Worm (Caenorhabditis elegans) whole organism, L2 larva: ENCODE measurements around the gene seu-1.
"Not testable (repeated sequence)": the region's sequence is repeated elsewhere in the genome, so short reads cannot be mapped to it uniquely, and the experiment has no call there.

ENCODE experiments used
- R02D3.7 ChIP-seq: fragments of 150-350 bp; optimal IDR thresholded peaks from 2 replicates; lab custom pipeline; 2014; ENCODE audit warnings: missing biosample characterization, missing genetic modification characterization
- Y55F3AM.14 ChIP-seq: fragments of 200-800 bp; sonication (Bioruptor generic); optimal IDR thresholded peaks from 2 replicates; lab custom pipeline; 2018; ENCODE audit warnings: mild to moderate bottlenecking, missing genetic modification characterization, missing compliant biosample characterization
- alr-1 ChIP-seq: fragments of 150-350 bp; optimal IDR thresholded peaks from 2 replicates; lab custom pipeline; 2014; ENCODE audit warnings: missing biosample characterization, missing genetic modification characterization
- aly-2 ChIP-seq: fragments of 150-350 bp; optimal IDR thresholded peaks from 2 replicates; lab custom pipeline; 2014; ENCODE audit warnings: missing biosample characterization, missing genetic modification characterization
- blmp-1 ChIP-seq: sonication (generic microtip); optimal IDR thresholded peaks from 2 replicates; lab custom pipeline; 2017; ENCODE audit warnings: missing genetic modification characterization, mild to moderate bottlenecking, missing compliant biosample characterization, antibody characterized with exemption, moderate library complexity; ENCODE audit not compliant: insufficient read depth
- crh-2 ChIP-seq: sonication (generic microtip); optimal IDR thresholded peaks from 2 replicates; lab custom pipeline; 2017; ENCODE audit warnings: missing biosample characterization, missing genetic modification characterization
- dmd-4 ChIP-seq: sonication (generic microtip); optimal IDR thresholded peaks from 2 replicates; lab custom pipeline; 2017; ENCODE audit warnings: missing biosample characterization, missing genetic modification characterization
- elt-1 ChIP-seq: fragments of 150-350 bp; optimal IDR thresholded peaks from 2 replicates; lab custom pipeline; 2014; ENCODE audit warnings: missing biosample characterization, missing genetic modification characterization
- elt-3 ChIP-seq: sonication (generic microtip); optimal IDR thresholded peaks from 2 replicates; lab custom pipeline; 2017; ENCODE audit warnings: missing biosample characterization, missing genetic modification characterization
- gmeb-1 ChIP-seq: fragments of 150-350 bp; optimal IDR thresholded peaks from 2 replicates; lab custom pipeline; 2014; ENCODE audit warnings: missing biosample characterization, missing genetic modification characterization
- lin-11 ChIP-seq: fragments of 150-350 bp; sonication (generic microtip); optimal IDR thresholded peaks from 2 replicates; lab custom pipeline; 2014; ENCODE audit warnings: missing biosample characterization, missing genetic modification characterization, inconsistent platforms, mixed read lengths
- lin-13 ChIP-seq: fragments of 150-350 bp; optimal IDR thresholded peaks from 2 replicates; lab custom pipeline; 2014; ENCODE audit warnings: missing biosample characterization, missing genetic modification reagents, missing genetic modification characterization
- lsy-2 ChIP-seq, 2 experiments: fragments of 150-350 bp in 1 of 2; sonication (generic microtip) in 1 of 2; optimal IDR thresholded peaks; 2 replicates each; lab custom pipeline; 2014 to 2017; ENCODE audit warnings: missing biosample characterization in 2 of 2, missing genetic modification characterization in 2 of 2
- mab-5 ChIP-seq: fragments of 150-350 bp; optimal IDR thresholded peaks from 2 replicates; lab custom pipeline; 2014; ENCODE audit warnings: missing biosample characterization, missing genetic modification characterization
- mdl-1 ChIP-seq, 2 experiments: fragments of 150-350 bp in 1 of 2; sonication (generic microtip) in 1 of 2; optimal IDR thresholded peaks; 2 replicates each; lab custom pipeline; 2017; ENCODE audit warnings: missing biosample characterization in 2 of 2, missing genetic modification characterization in 2 of 2
- nhr-11 ChIP-seq: fragments of 150-350 bp; optimal IDR thresholded peaks from 2 replicates; lab custom pipeline; 2014; ENCODE audit warnings: missing biosample characterization, missing genetic modification characterization
- nhr-12 ChIP-seq: fragments of 150-350 bp; optimal IDR thresholded peaks from 2 replicates; lab custom pipeline; 2014; ENCODE audit warnings: missing biosample characterization, missing genetic modification characterization
- nhr-21 ChIP-seq: fragments of 150-350 bp; optimal IDR thresholded peaks from 2 replicates; lab custom pipeline; 2014; ENCODE audit warnings: missing biosample characterization, missing genetic modification characterization
- nhr-23 ChIP-seq: fragments of 150-350 bp; optimal IDR thresholded peaks from 2 replicates; lab custom pipeline; 2014; ENCODE audit warnings: missing biosample characterization, missing genetic modification reagents, missing genetic modification characterization
- nhr-25 ChIP-seq: fragments of 150-350 bp; sonication (generic microtip); optimal IDR thresholded peaks from 3 replicates; lab custom pipeline; 2014; ENCODE audit warnings: missing biosample characterization, missing genetic modification characterization
- nhr-6 ChIP-seq: fragments of 150-350 bp; optimal IDR thresholded peaks from 2 replicates; lab custom pipeline; 2014; ENCODE audit warnings: missing biosample characterization, missing genetic modification characterization
- sem-4 ChIP-seq: fragments of 150-350 bp; optimal IDR thresholded peaks from 2 replicates; lab custom pipeline; 2014; ENCODE audit warnings: missing biosample characterization, missing genetic modification reagents, missing genetic modification characterization
- sma-3 ChIP-seq: sonication (generic microtip); optimal IDR thresholded peaks from 2 replicates; lab custom pipeline; 2016; ENCODE audit warnings: missing genetic modification reagents, missing genetic modification characterization, missing compliant biosample characterization
- sma-9 ChIP-seq, 2 experiments: fragments of 150-350 bp in 1 of 2; sonication (generic microtip) in 1 of 2; optimal IDR thresholded peaks; 2 replicates each; lab custom pipeline; 2014 to 2016; ENCODE audit warnings: missing genetic modification characterization in 2 of 2, mild to moderate bottlenecking in 1 of 2, missing biosample characterization in 1 of 2, missing compliant biosample characterization in 1 of 2, missing genetic modification reagents in 1 of 2, moderate library complexity in 1 of 2
- snpc-4 ChIP-seq: fragments of 150-350 bp; optimal IDR thresholded peaks from 2 replicates; lab custom pipeline; 2014; ENCODE audit warnings: missing biosample characterization, missing genetic modification characterization
- unc-39 ChIP-seq: fragments of 150-350 bp; optimal IDR thresholded peaks from 2 replicates; lab custom pipeline; 2014; ENCODE audit warnings: missing biosample characterization, missing genetic modification characterization
- unc-55 ChIP-seq: fragments of 150-350 bp; sonication (generic microtip); optimal IDR thresholded peaks from 3 replicates; lab custom pipeline; 2014; ENCODE audit warnings: missing biosample characterization, missing genetic modification reagents, missing genetic modification characterization
- zag-1 ChIP-seq: fragments of 150-350 bp; optimal IDR thresholded peaks from 2 replicates; lab custom pipeline; 2014; ENCODE audit warnings: missing biosample characterization, missing genetic modification characterization
- ztf-1 ChIP-seq: fragments of 200-800 bp; sonication (Bioruptor generic); conservative IDR thresholded peaks from 2 replicates; pipeline ENCODE4 v1.3.6; 2022; ENCODE audit warnings: missing genetic modification characterization, missing compliant biosample characterization
- ztf-11 ChIP-seq: sonication (generic microtip); optimal IDR thresholded peaks from 2 replicates; lab custom pipeline; 2017; ENCODE audit warnings: missing biosample characterization, missing genetic modification characterization

Gene seu-1

ce11 chrIV:6347213-6347612 lies 17.8 kb downstream of the seu-1 start, which contains the start of gene Y73B6BL.289:
Gene Y73B6BL.289 (plus strand): TSS chrIV:6347513.
- TF ChIP-seq alr-1 (tag; lab: Kevin White, UChicago); ztf-1 (GFP tag; lab: Robert Waterston, UW); nhr-21 (tag; lab: Kevin White, UChicago): not testable (repeated sequence)
- TF ChIP-seq, all 48 proteins: peak for 0; not testable (repeated sequence) for 48

ce11 chrIV:6361668-6362067 lies 32.2 kb downstream of the seu-1 start, which contains the start of gene Y73B6BL.47:
Gene Y73B6BL.47 (plus strand): TSS chrIV:6361968.
- TF ChIP-seq blmp-1 (tag; lab: Kevin White, UChicago) (no peak), nhr-11 (tag; lab: Kevin White, UChicago) (no peak), mab-5 (tag; lab: Kevin White, UChicago) (no peak)

DNA sequence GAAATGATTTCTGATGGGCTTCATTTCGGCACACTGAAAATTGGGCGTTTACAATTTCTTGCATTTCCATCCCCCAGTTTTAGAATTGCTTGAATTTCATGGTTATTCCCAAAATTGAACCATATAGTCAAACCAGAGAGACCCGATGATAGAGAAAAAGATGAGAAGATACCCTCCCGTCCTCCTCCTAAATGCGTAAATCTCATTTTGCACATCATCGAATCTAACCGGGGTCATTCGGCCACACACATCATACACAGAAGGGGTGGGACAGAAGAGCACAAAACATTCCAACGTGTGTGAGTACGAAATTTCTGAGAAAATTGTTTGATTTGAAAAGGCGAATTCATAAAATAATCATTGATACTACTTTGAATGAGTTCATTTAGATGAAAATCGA lies 34.2 kb downstream of the seu-1 start:
- no peak for TF ChIP-seq unc-55
- TF ChIP-seq lin-13 (GFP tag; lab: Kevin White, UChicago) = no peak
- no peak for TF ChIP-seq dmd-4 (tag; lab: Kevin White, UChicago)
- no peak for TF ChIP-seq elt-1
- TF ChIP-seq nhr-6 = no peak
- no peak for TF ChIP-seq ztf-1 (GFP tag; lab: Robert Waterston, UW)
- no peak for TF ChIP-seq aly-2 (tag; lab: Kevin White, UChicago)
- TF ChIP-seq crh-2 (tag; lab: Kevin White, UChicago) = no peak
- no peak for TF ChIP-seq nhr-12
- TF ChIP-seq nhr-23 (tag; lab: Kevin White, UChicago) = no peak

ce11 chrIV:6365045-6365444 lies 35.6 kb downstream of the seu-1 start, which contains the start of gene Y73B6BL.270:
Gene Y73B6BL.270 (plus strand): TSS chrIV:6365345.
- TF ChIP-seq ztf-11 (no peak), unc-39 (tag; lab: Kevin White, UChicago) (no peak), dmd-4 (tag; lab: Kevin White, UChicago) (no peak), Y55F3AM.14 (GFP tag; lab: Kevin White, UChicago) (no peak), blmp-1 (tag; lab: Kevin White, UChicago) (no peak), nhr-25 (tag; lab: Kevin White, UChicago) (no peak), elt-3 (tag; lab: Kevin White, UChicago) (no peak), sem-4 (tag; lab: Kevin White, UChicago) (no peak), nhr-11 (tag; lab: Kevin White, UChicago) (no peak), snpc-4 (tag; lab: Kevin White, UChicago) (no peak), elt-1 (no peak), mdl-1 (tag; optimal IDR thresholded peaks at IDR 0.05; lab: Kevin White, UChicago) (no peak), nhr-23 (tag; lab: Kevin White, UChicago) (no peak), lsy-2 (tag; optimal IDR thresholded peaks at IDR 0.05; lab: Kevin White, UChicago) (no peak), aly-2 (tag; lab: Kevin White, UChicago) (no peak)

- TF ChIP-seq elt-3 (tag; lab: Kevin White, UChicago) (no peak), zag-1 (tag; lab: Kevin White, UChicago) (peak; percentile 5)
These were observed 36.6 kb downstream of the seu-1 start for ce11 chrIV:6366032-6366431.

DNA sequence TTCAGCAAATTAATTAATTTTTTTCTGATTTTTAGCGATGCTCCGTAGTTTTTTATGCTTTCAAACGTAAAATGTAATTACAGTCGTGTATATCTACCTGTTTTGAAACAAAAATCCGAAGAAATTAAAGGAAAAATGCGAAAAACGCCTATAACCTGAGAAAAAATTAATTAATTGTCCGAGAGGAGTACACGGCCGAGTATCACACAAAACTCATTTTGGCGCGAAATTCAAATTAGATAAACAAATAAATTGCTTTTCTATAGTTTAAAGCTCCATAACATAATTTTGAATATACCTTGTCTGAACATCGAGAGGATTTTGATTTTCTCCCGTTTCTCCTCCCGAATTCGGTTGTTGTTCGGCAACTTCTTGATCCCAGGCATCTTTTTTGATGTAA lies 40.0 kb downstream of the seu-1 start:
- TF ChIP-seq R02D3.7 (no peak), unc-55 (peak; percentile 26), lin-11 (tag; lab: Kevin White, UChicago) (no peak), nhr-25 (tag; lab: Kevin White, UChicago) (peak; percentile 43), lsy-2 (tag; optimal IDR thresholded peaks at IDR 0.05; lab: Kevin White, UChicago) (peak in 1 of 2 experiments; percentile 48), crh-2 (tag; lab: Kevin White, UChicago) (peak; percentile 0), sma-3 (GFP tag; lab: Kevin White, UChicago) (peak; percentile 37), gmeb-1 (tag; lab: Kevin White, UChicago) (peak; percentile 82), sma-9 (GFP tag; optimal IDR thresholded peaks at IDR 0.05; lab: Kevin White, UChicago) (peak; percentile 7), sma-9 (tag; optimal IDR thresholded peaks at IDR 0.05; lab: Kevin White, UChicago) (no peak)
